Worm (Caenorhabditis elegans): Measurements from ENCODE around the gene T19D12.4.
A peak's percentile ranks its signal among the peaks of the same experiment; 100 is the strongest.

DNA sequence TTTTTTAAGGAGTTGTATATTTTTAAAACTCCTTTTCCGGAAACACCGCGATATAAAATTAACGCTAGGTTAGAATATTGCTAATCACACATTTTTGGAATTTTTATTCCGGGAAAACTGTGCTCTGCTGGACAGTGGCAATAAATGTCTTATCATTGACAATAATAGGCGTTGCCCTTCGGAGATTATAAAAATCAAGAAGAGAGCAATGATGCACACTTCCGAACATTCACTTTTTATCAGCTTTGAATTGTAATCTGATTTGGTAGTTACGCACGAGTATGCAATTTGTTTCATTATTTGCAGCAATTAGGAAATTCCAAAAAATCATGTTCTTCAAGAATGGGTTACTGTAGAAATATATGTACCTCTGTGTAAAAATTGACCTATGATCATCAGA lies 14.8 kb upstream of the T19D12.4 start:
- no peak for TF ChIP-seq mdt-29 (GFP tag; IDR thresholded peaks at IDR 0.05)
- TF ChIP-seq zfp-3 (GFP tag; conservative IDR thresholded peaks at IDR 0.05), result no peak
- TF ChIP-seq pha-4 (GFP tag; IDR thresholded peaks at IDR 0.05), result no peak
- TF ChIP-seq pha-4 (tag; optimal IDR thresholded peaks at IDR 0.05), result no peak
- TF ChIP-seq nhr-77 (tag; optimal IDR thresholded peaks at IDR 0.05), result peak; percentile 1
- no peak for TF ChIP-seq ceh-82 (tag; optimal IDR thresholded peaks at IDR 0.05)
